Fruit fly (Drosophila melanogaster) Kc167 (cell line): ENCODE data around the gene hid.

Experiments
- Sin3A ChIP-seq: fragments of >200 bp; optimal IDR thresholded peaks from 2 replicates; lab custom pipeline; 2018; ENCODE audit warnings: missing external identifiers
- h ChIP-seq: fragments of >200 bp; optimal IDR thresholded peaks from 3 replicates; lab custom pipeline; 2018; ENCODE audit warnings: missing external identifiers
- insv ChIP-seq: fragments of >200 bp; optimal IDR thresholded peaks from 3 replicates; lab custom pipeline; 2018; ENCODE audit warnings: missing external identifiers
- psq ChIP-seq: fragments of >200 bp; optimal IDR thresholded peaks from 2 replicates; lab custom pipeline; 2017; ENCODE audit warnings: missing external identifiers
- ttk ChIP-seq: sonication (Bioruptor generic); optimal IDR thresholded peaks from 2 replicates; lab custom pipeline; 2017; ENCODE audit warnings: missing external identifiers

DNA sequence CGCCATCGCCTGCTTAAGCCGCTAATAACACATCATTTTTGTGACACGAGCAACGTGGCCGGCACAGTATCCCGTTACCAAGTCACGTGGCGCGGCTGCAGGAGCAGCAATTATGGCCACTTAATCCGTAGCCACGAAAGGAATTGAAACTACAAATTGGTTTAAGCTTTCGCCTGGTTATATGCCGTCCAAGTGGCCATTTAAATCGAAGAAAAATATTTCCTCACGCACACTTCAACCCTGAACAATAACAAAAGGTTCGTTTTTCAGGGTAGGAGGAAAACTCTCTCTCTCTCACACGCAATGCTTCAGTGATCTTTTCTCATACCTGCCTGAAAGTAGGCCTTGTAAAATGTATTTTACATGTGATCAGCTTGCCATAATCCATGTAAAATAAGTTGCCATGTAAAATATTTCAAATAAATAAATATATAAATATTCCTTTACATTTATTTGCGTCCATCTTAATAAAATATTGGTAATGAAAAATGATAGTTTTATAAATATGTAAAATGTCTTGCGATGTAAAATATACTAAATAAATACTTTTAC is 18.4 kb downstream of the hid start:
- no peak for TF ChIP-seq psq (lab: Kevin White, UChicago)
- TF ChIP-seq h (lab: Kevin White, UChicago) = no peak
- TF ChIP-seq Sin3A (lab: Kevin White, UChicago) = no peak
- TF ChIP-seq insv (lab: Kevin White, UChicago) = no peak
- no peak for TF ChIP-seq ttk
